Fruit fly (Drosophila melanogaster) whole organism, embryonic: ENCODE measurements around the gene Pxd.

Experiments used
- Atf3 ChIP-seq: fragments of 200-800 bp; sonication (Bioruptor generic); optimal IDR thresholded peaks from 3 replicates; lab custom pipeline; 2016; ENCODE audit warnings: missing biosample characterization, missing genetic modification characterization
- CG10543 ChIP-seq: fragments of 200-800 bp; sonication (Bioruptor generic); optimal IDR thresholded peaks from 3 replicates; lab custom pipeline; 2017; ENCODE audit warnings: missing biosample characterization, mild to moderate bottlenecking, missing genetic modification characterization, moderate library complexity
- CG14667 ChIP-seq: fragments of 200-800 bp; sonication (Bioruptor generic); IDR thresholded peaks from 2 replicates; pipeline ENCODE4 v1.3.6; 2022; ENCODE audit warnings: missing biosample characterization, missing genetic modification characterization
- CG14710 ChIP-seq: fragments of 200-800 bp; sonication (Bioruptor generic); optimal IDR thresholded peaks from 3 replicates; lab custom pipeline; 2019; ENCODE audit warnings: missing biosample characterization, mild to moderate bottlenecking, missing genetic modification characterization, moderate library complexity
- CG14860 ChIP-seq: fragments of 200-800 bp; sonication (Bioruptor generic); IDR thresholded peaks from 3 replicates; pipeline ENCODE4 v1.3.6; 2022; ENCODE audit warnings: missing biosample characterization, missing genetic modification characterization; ENCODE audit not compliant: partially characterized antibody
- CG1529 ChIP-seq: fragments of 200-800 bp; sonication (Bioruptor generic); optimal IDR thresholded peaks from 3 replicates; lab custom pipeline; 2018; ENCODE audit warnings: missing biosample characterization, missing genetic modification characterization
- CG15696 ChIP-seq: fragments of 200-800 bp; sonication (Bioruptor generic); optimal IDR thresholded peaks from 2 replicates; lab custom pipeline; 2019; ENCODE audit warnings: missing biosample characterization, mild to moderate bottlenecking, missing genetic modification characterization, moderate library complexity
- CG17361 ChIP-seq: fragments of 200-800 bp; sonication (Bioruptor generic); IDR thresholded peaks from 3 replicates; pipeline ENCODE4 v1.3.6; 2022; ENCODE audit warnings: missing biosample characterization, missing genetic modification characterization
- CG17802 ChIP-seq: fragments of 200-800 bp; sonication (Bioruptor generic); optimal IDR thresholded peaks from 2 replicates; lab custom pipeline; 2018; ENCODE audit warnings: missing biosample characterization, mild to moderate bottlenecking, missing genetic modification characterization, moderate library complexity
- CG17912 ChIP-seq: fragments of 200-800 bp; sonication (Bioruptor generic); optimal IDR thresholded peaks from 2 replicates; lab custom pipeline; 2018; ENCODE audit warnings: missing biosample characterization, mild to moderate bottlenecking, missing genetic modification characterization
- CG2116 ChIP-seq: fragments of 200-800 bp; sonication (Bioruptor generic); optimal IDR thresholded peaks from 3 replicates; lab custom pipeline; 2018; ENCODE audit warnings: missing biosample characterization, mild to moderate bottlenecking, missing genetic modification characterization
- CG2202 ChIP-seq: fragments of 200-800 bp; sonication (Bioruptor generic); optimal IDR thresholded peaks from 2 replicates; lab custom pipeline; 2018; ENCODE audit warnings: missing biosample characterization, mild to moderate bottlenecking, missing genetic modification characterization
- CG30403 ChIP-seq: fragments of 200-800 bp; sonication (Bioruptor generic); optimal IDR thresholded peaks from 3 replicates; lab custom pipeline; 2016; ENCODE audit warnings: missing biosample characterization, missing genetic modification characterization
- CG42726 ChIP-seq: fragments of 200-800 bp; sonication (Bioruptor generic); IDR thresholded peaks from 2 replicates; pipeline ENCODE4 v1.3.6; 2022; ENCODE audit warnings: missing biosample characterization, missing genetic modification characterization; ENCODE audit not compliant: partially characterized antibody
- CG4328 ChIP-seq: fragments of 200-800 bp; sonication (Bioruptor generic); optimal IDR thresholded peaks from 3 replicates; lab custom pipeline; 2017; ENCODE audit warnings: missing biosample characterization, missing genetic modification reagents, missing genetic modification characterization
- CG6254 ChIP-seq: fragments of 200-800 bp; sonication (Bioruptor generic); optimal IDR thresholded peaks from 3 replicates; lab custom pipeline; 2017; ENCODE audit warnings: mild to moderate bottlenecking, missing biosample characterization, missing genetic modification reagents, missing genetic modification characterization
- CG6654 ChIP-seq: fragments of 200-800 bp; sonication (Bioruptor generic); optimal IDR thresholded peaks from 2 replicates; lab custom pipeline; 2017; ENCODE audit warnings: missing biosample characterization, mild to moderate bottlenecking, missing genetic modification characterization
- Chrac-16 ChIP-seq: fragments of 200-800 bp; sonication (Bioruptor generic); optimal IDR thresholded peaks from 3 replicates; lab custom pipeline; 2016; ENCODE audit warnings: missing biosample characterization, missing genetic modification characterization
- Dip2 ChIP-seq: fragments of 200-800 bp; sonication (Bioruptor generic); IDR thresholded peaks from 2 replicates; pipeline ENCODE4 v1.3.6; 2022; ENCODE audit warnings: missing biosample characterization, missing genetic modification characterization
- Dll ChIP-seq: fragments of 200-800 bp; sonication (Bioruptor generic); IDR thresholded peaks from 4 replicates; pipeline ENCODE4 v1.3.6; 2022; ENCODE audit warnings: missing biosample characterization, missing genetic modification characterization; ENCODE audit not compliant: partially characterized antibody
- E2f1 ChIP-seq: fragments of 200-800 bp; sonication (Bioruptor generic); IDR thresholded peaks from 2 replicates; pipeline ENCODE4 v1.3.6; 2022; ENCODE audit warnings: missing biosample characterization, missing genetic modification characterization
- E2f2 ChIP-seq: fragments of 200-800 bp; sonication (Bioruptor generic); IDR thresholded peaks from 2 replicates; pipeline ENCODE4 v1.3.6; 2022; ENCODE audit warnings: missing biosample characterization, missing genetic modification characterization
- Ets97D ChIP-seq: fragments of 200-800 bp; sonication (Bioruptor generic); optimal IDR thresholded peaks from 3 replicates; lab custom pipeline; 2016; ENCODE audit warnings: missing biosample characterization, missing genetic modification characterization
- HLH3B ChIP-seq: fragments of 200-800 bp; sonication (Bioruptor generic); IDR thresholded peaks from 2 replicates; pipeline ENCODE4 v1.3.6; 2022; ENCODE audit warnings: missing biosample characterization, missing genetic modification characterization
- Hand ChIP-seq: fragments of 200-800 bp; sonication (Bioruptor generic); optimal IDR thresholded peaks from 2 replicates; lab custom pipeline; 2017; ENCODE audit warnings: mild to moderate bottlenecking, missing biosample characterization, missing genetic modification reagents, missing genetic modification characterization
- Lhr ChIP-seq: fragments of 200-800 bp; sonication (Bioruptor generic); optimal IDR thresholded peaks from 3 replicates; lab custom pipeline; 2017; ENCODE audit warnings: mild to moderate bottlenecking, missing biosample characterization, missing genetic modification reagents, missing genetic modification characterization
- Lim3 ChIP-seq: fragments of 200-800 bp; sonication (Bioruptor generic); IDR thresholded peaks from 2 replicates; pipeline ENCODE4 v1.3.6; 2022; ENCODE audit warnings: missing biosample characterization, missing genetic modification characterization
- Nf-YB ChIP-seq: fragments of 200-800 bp; sonication (Bioruptor generic); optimal IDR thresholded peaks from 3 replicates; lab custom pipeline; 2019; ENCODE audit warnings: missing biosample characterization, mild to moderate bottlenecking, missing genetic modification characterization, moderate library complexity
- Rfx ChIP-seq: fragments of 200-800 bp; sonication (Bioruptor generic); IDR thresholded peaks from 2 replicates; pipeline ENCODE4 v1.3.6; 2022; ENCODE audit warnings: missing biosample characterization, missing genetic modification characterization
- aop ChIP-seq: fragments of 200-800 bp; sonication (Bioruptor generic); IDR thresholded peaks from 2 replicates; pipeline ENCODE4 v1.3.6; 2022; ENCODE audit warnings: missing biosample characterization, missing genetic modification characterization
- ap ChIP-seq: fragments of 200-800 bp; sonication (Bioruptor generic); IDR thresholded peaks from 2 replicates; pipeline ENCODE4 v1.3.6; 2022; ENCODE audit warnings: missing biosample characterization, missing genetic modification characterization
- ase ChIP-seq: fragments of 200-800 bp; sonication (Bioruptor generic); IDR thresholded peaks from 3 replicates; pipeline ENCODE4 v1.3.6; 2022; ENCODE audit warnings: missing biosample characterization, missing genetic modification characterization
- crc ChIP-seq: fragments of 200-800 bp; sonication (Bioruptor generic); optimal IDR thresholded peaks from 2 replicates; lab custom pipeline; 2016; ENCODE audit warnings: missing biosample characterization, missing genetic modification characterization
- dan ChIP-seq: fragments of 200-800 bp; sonication (Bioruptor generic); IDR thresholded peaks from 2 replicates; pipeline ENCODE4 v1.3.6; 2022; ENCODE audit warnings: missing biosample characterization, missing genetic modification characterization
- dimm ChIP-seq: fragments of 200-800 bp; sonication (Bioruptor generic); IDR thresholded peaks from 2 replicates; pipeline ENCODE4 v1.3.6; 2022; ENCODE audit warnings: missing biosample characterization, missing genetic modification characterization
- dmrt11E ChIP-seq: fragments of 200-800 bp; sonication (Bioruptor generic); optimal IDR thresholded peaks from 3 replicates; lab custom pipeline; 2018; ENCODE audit warnings: missing biosample characterization, mild to moderate bottlenecking, missing genetic modification characterization, moderate library complexity
- fd3F ChIP-seq: fragments of 200-800 bp; sonication (Bioruptor generic); optimal IDR thresholded peaks from 2 replicates; lab custom pipeline; 2018; ENCODE audit warnings: missing biosample characterization, mild to moderate bottlenecking, missing genetic modification characterization, moderate library complexity
- gt ChIP-seq: fragments of 200-800 bp; sonication (Bioruptor generic); IDR thresholded peaks from 2 replicates; pipeline ENCODE4 v1.3.6; 2022; ENCODE audit warnings: missing biosample characterization, missing genetic modification characterization
- nau ChIP-seq: fragments of 200-800 bp; sonication (Bioruptor generic); optimal IDR thresholded peaks from 3 replicates; lab custom pipeline; 2017; ENCODE audit warnings: missing biosample characterization, mild to moderate bottlenecking, missing genetic modification characterization, missing genetic modification reagents
- org-1 ChIP-seq: fragments of 200-800 bp; sonication (Bioruptor generic); optimal IDR thresholded peaks from 2 replicates; lab custom pipeline; 2017; ENCODE audit warnings: missing biosample characterization, missing genetic modification characterization
- pan ChIP-seq, 4 experiments: fragments of >200 bp in 3 of 4; fragments of 200-800 bp in 1 of 4; sonication (Bioruptor generic) in 1 of 4; optimal IDR thresholded peaks in 3 of 4; IDR thresholded peaks in 1 of 4; 2 replicates each; pipeline versions ENCODE4 v1.3.6 to Lab custom; 2017 to 2022; ENCODE audit warnings: missing biosample characterization in 2 of 4, missing genetic modification characterization in 2 of 4, mixed read lengths in 1 of 4
- pfk ChIP-seq: fragments of 200-800 bp; sonication (Bioruptor generic); optimal IDR thresholded peaks from 2 replicates; lab custom pipeline; 2018; ENCODE audit warnings: missing biosample characterization, mild to moderate bottlenecking, missing genetic modification characterization, moderate library complexity
- pho ChIP-seq: fragments of 200-800 bp; sonication (Bioruptor generic); optimal IDR thresholded peaks from 2 replicates; lab custom pipeline; 2016; ENCODE audit warnings: missing biosample characterization, missing genetic modification characterization
- phol ChIP-seq: fragments of 200-800 bp; sonication (Bioruptor generic); optimal IDR thresholded peaks from 3 replicates; lab custom pipeline; 2018; ENCODE audit warnings: missing biosample characterization, mild to moderate bottlenecking, missing genetic modification characterization, moderate library complexity
- pzg ChIP-seq: fragments of 200-800 bp; sonication (Bioruptor generic); optimal IDR thresholded peaks from 3 replicates; lab custom pipeline; 2018; ENCODE audit warnings: missing biosample characterization, mild to moderate bottlenecking, missing genetic modification characterization, moderate library complexity
- sqz ChIP-seq: fragments of 200-800 bp; sonication (Bioruptor generic); optimal IDR thresholded peaks from 3 replicates; lab custom pipeline; 2018; ENCODE audit warnings: missing biosample characterization, mild to moderate bottlenecking, missing genetic modification characterization
- zen ChIP-seq: fragments of 200-800 bp; sonication (Bioruptor generic); optimal IDR thresholded peaks from 3 replicates; lab custom pipeline; 2018; ENCODE audit warnings: missing biosample characterization, mild to moderate bottlenecking, missing genetic modification characterization, moderate library complexity
- zfh1 ChIP-seq: fragments of 200-800 bp; sonication (Bioruptor generic); IDR thresholded peaks from 3 replicates; pipeline ENCODE4 v1.3.6; 2022; ENCODE audit warnings: missing biosample characterization, missing genetic modification characterization

The Pxd gene

dm6 chr3R:17056183-17056904, 42.0 kb downstream of the Pxd start (continued):
- no peak for TF ChIP-seq CG6654 (GFP tag; lab: Kevin White, UChicago)
- TF ChIP-seq Ets97D (GFP tag; lab: Kevin White, UChicago), result no peak
- 0 out of 2 replicates have a peak, but pooled peaks have one; percentile 18 for TF ChIP-seq CG42726 (GFP tag; lab: Robert Waterston, UW)
- TF ChIP-seq CG6254 (GFP tag; lab: Kevin White, UChicago), result no peak
- no peak for TF ChIP-seq crc (GFP tag; lab: Kevin White, UChicago)
- TF ChIP-seq Hand (GFP tag; lab: Kevin White, UChicago), result no peak
- no peak for TF ChIP-seq dan (GFP tag; lab: Robert Waterston, UW)
- TF ChIP-seq sqz (GFP tag; lab: Kevin White, UChicago), result peak; percentile 100
- TF ChIP-seq CG14860 (GFP tag; lab: Robert Waterston, UW), result 0 out of 3 replicates have a peak, but pooled peaks have one; percentile 33
- peak; percentile 33; the same call in 1 of the 2 replicates for TF ChIP-seq E2f2 (GFP tag; lab: Robert Waterston, UW)
- TF ChIP-seq pho (GFP tag; lab: Kevin White, UChicago), result no peak
- TF ChIP-seq org-1 (GFP tag; lab: Kevin White, UChicago), result peak; percentile 25
- TF ChIP-seq zfh1 (GFP tag; lab: Robert Waterston, UW), result 0 out of 3 replicates have a peak, but pooled peaks have one; percentile 52
- no peak for TF ChIP-seq Dip2 (GFP tag; lab: Robert Waterston, UW)
- no peak for TF ChIP-seq pan (optimal IDR thresholded peaks at IDR 0.05; lab: Kevin White, UChicago)
- TF ChIP-seq pan (GFP tag; optimal IDR thresholded peaks at IDR 0.05 in 1 of 2, IDR thresholded peaks at IDR 0.05 in 1 of 2), result peak in 1 of 2 experiments; percentile 6
- TF ChIP-seq CG17361 (GFP tag; lab: Robert Waterston, UW), result no peak
- no peak for TF ChIP-seq fd3F
- TF ChIP-seq Lim3, result no peak
- peak; percentile 36; the same call in 1 of the 2 replicates for TF ChIP-seq gt (GFP tag; lab: Robert Waterston, UW)
- TF ChIP-seq CG14710 (tag; lab: Kevin White, UChicago), result no peak
- TF ChIP-seq ase (GFP tag; lab: Robert Waterston, UW), result no peak; the same call in 2 of the 3 replicates
- no peak for TF ChIP-seq CG2202 (tag; lab: Kevin White, UChicago)
- no peak for TF ChIP-seq aop
- no peak for TF ChIP-seq HLH3B (GFP tag; lab: Robert Waterston, UW)
- no peak for TF ChIP-seq dimm (GFP tag; lab: Robert Waterston, UW)
- TF ChIP-seq Lhr, result no peak
- no peak for TF ChIP-seq CG1529 (GFP tag; lab: Kevin White, UChicago)
- peak; percentile 14 for TF ChIP-seq CG2116
- TF ChIP-seq dmrt11E (tag; lab: Kevin White, UChicago), result no peak
- TF ChIP-seq Rfx (GFP tag; lab: Robert Waterston, UW), result peak; percentile 20; the same call in 1 of the 2 replicates
- no peak for TF ChIP-seq CG17802 (tag; lab: Kevin White, UChicago)
- TF ChIP-seq CG30403 (GFP tag; lab: Kevin White, UChicago), result no peak
- 0 out of 2 replicates have a peak, but pooled peaks have one; percentile 6 for TF ChIP-seq CG14667 (GFP tag; lab: Robert Waterston, UW)
- no peak for TF ChIP-seq CG17912 (GFP tag; lab: Kevin White, UChicago)
- peak; percentile 15; the same call in 1 of the 2 replicates for TF ChIP-seq E2f1 (GFP tag; lab: Robert Waterston, UW)
- TF ChIP-seq CG4328 (GFP tag; lab: Kevin White, UChicago), result no peak
- TF ChIP-seq nau, result peak; percentile 32
- no peak for TF ChIP-seq pzg
- TF ChIP-seq pfk (GFP tag; lab: Kevin White, UChicago), result peak; percentile 96
- TF ChIP-seq CG15696 (tag; lab: Kevin White, UChicago), result no peak
- peak; percentile 30 for TF ChIP-seq phol (tag; lab: Kevin White, UChicago)
- TF ChIP-seq Dll (GFP tag; lab: Robert Waterston, UW), result 0 out of 4 replicates have a peak, but pooled peaks have one; percentile 44
- TF ChIP-seq Atf3 (GFP tag; lab: Kevin White, UChicago), result peak; percentile 77
- no peak for TF ChIP-seq ap (GFP tag; lab: Robert Waterston, UW)
- no peak for TF ChIP-seq Chrac-16 (GFP tag; lab: Kevin White, UChicago)
- peak; percentile 81 for TF ChIP-seq zen (tag; lab: Kevin White, UChicago)
- TF ChIP-seq CG10543 (GFP tag; lab: Kevin White, UChicago), result peak; percentile 98
- TF ChIP-seq Nf-YB (GFP tag; lab: Kevin White, UChicago), result peak; percentile 62
